Fruit fly (Drosophila melanogaster): ENCODE measurements around the gene atk.

The atk gene

DNA sequence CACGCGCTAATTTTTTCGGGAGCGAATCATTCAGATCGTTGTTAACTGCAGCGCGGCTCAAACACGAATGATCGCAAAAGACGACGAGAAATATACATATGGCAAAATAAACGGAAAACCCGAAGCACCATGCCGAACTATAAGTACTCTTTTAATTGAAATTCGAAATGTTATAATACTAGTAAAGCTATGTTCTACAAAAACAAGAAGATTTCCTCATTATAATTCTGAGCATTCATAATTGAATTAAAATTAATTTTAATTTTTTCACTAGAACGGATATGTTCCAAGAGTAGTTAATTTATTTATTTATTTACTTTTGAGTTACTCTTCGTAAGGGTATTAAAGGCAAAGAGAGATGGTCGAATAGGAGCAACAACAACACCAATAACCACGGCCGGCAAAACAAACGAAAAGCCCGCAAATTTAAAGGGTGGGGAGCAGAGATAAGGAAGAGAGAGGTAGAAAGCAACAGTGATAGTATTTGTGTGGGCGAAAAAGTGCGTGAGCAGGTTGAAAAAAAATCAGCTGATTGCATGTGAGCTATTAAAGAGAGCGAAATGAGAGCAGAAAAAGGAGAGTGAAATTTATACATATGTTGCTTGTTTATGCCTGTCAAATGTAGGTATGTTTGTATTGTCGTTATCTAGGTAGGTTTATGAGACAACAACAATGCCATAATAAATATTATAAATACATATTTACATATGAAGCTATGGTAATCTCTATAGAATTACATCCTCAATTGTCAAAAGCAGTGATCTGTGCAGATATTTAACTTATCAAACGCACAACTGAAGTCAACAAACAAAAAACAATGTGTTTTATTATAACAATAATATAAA, 29.0 kb upstream of the atk start:
- TF ChIP-seq CTCF (optimal IDR thresholded peaks at IDR 0.05) (no peak), CG8478 (optimal IDR thresholded peaks at IDR 0.05) (no peak)

DNA sequence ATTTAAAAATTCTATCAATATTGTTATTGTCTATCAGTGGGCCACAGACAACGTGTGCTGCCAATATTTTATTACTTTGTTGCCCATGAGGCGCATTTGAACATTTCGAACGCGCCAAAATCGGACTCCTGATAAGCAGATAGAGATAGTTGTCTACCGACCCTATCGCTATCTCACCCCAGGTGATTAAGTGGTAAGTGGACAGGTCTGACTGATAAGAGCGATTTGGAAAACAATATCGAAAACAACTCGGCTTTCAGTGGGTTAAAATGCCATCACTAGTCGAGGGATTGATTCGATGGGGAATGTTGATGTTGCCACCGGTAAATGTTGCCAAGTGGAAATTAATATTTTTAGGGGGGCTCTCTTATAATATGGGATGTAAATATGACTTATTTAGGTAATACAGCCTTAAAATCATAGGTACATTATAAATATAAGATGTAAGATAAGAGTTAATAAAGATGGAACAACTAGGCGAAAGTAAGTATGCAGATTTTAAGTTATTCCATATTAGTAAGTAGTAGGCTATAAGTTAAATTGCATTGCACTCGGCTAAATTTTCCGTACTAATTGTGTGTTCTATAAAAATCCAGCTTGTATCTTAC, 27.0 kb upstream of the atk start, which contains the start of gene ND-39:
Gene ND-39, plus strand, starts transcription at position 558 of the 608 bp plus-strand sequence.
- TF ChIP-seq CTCF (optimal IDR thresholded peaks at IDR 0.05) (no peak), CG8478 (optimal IDR thresholded peaks at IDR 0.05) (no peak)

DNA sequence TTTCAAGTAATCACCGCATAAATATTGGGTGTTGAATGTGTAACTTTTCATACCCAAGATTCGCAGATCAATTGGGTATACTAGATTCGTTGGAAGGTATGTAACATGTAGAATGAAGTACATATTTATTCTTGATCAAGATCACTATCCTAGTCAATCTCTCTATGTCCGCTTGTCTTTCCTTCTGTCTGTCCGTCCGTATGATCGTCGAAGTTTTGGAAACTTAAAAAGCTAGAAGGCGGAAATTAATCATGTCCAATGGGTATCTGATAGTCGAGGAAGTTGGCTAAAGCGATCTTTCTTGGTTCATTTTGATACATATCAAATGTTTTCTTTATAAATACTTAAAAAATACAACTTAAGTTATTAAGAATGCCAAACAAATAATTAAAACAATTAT, 23.0 kb upstream of the atk start:
- TF ChIP-seq CTCF (optimal IDR thresholded peaks at IDR 0.05) (no peak), CG8478 (optimal IDR thresholded peaks at IDR 0.05) (no peak)

- TF ChIP-seq CTCF (optimal IDR thresholded peaks at IDR 0.05) (no peak), CG8478 (optimal IDR thresholded peaks at IDR 0.05) (no peak)
Measured at dm6 chr3L:20474789-20475208, 10.1 kb upstream of the atk start.

dm6 chr3L:20474197-20474788, 9.6 kb upstream of the atk start, which contains the start of gene isoQC:
Gene isoQC (plus strand): TSS chr3L:20474466.
- no peak for TF ChIP-seq CTCF (optimal IDR thresholded peaks at IDR 0.05)
- no peak for TF ChIP-seq CG8478 (optimal IDR thresholded peaks at IDR 0.05)

DNA sequence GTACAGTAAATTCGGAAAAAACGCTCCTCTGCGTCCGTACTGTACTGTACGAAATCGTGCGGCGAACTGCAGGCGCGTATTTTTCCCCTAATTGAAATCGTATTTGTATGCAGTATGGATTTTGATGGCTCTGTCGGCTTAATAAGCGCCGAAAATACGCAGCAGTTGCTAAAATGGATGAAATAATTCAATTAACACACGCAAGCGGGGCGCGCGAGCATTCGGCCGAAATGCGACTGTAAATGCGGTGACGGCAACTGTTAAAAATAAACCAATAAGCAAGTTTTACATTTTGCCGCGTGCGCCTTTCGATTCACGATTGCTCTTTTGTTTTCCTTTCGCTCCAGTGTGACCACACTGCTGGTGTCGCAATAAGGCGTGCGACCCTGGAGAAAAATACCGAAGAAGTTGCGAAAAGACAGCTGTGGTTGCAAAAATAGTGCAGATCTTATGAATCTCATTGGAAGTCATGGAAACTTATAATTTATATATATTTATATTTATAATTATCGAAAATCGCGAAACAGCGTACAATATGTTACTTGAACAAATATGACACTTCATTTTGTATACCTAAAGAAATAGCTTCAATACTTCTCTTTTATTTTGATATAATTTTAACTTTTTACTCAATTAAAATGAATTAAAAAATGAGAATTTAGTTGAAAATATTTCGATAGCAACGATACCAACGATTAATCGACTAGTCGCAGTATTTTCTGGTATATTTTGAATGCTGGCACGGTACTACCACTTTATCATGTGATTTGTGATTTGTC, 8.5 kb upstream of the atk start, which contains the start of the genes CG32428 and CG5969:
Gene CG32428, minus strand, starts transcription at position 703 of the 779 bp plus-strand sequence.
Gene CG5969, plus strand, starts transcription at position 763 of the 779 bp plus-strand sequence.
- no peak for TF ChIP-seq CTCF (optimal IDR thresholded peaks at IDR 0.05)
- no peak for TF ChIP-seq CG8478 (optimal IDR thresholded peaks at IDR 0.05)

dm6 chr3L:20472607-20473006, 7.9 kb upstream of the atk start:
- no peak for TF ChIP-seq CTCF (optimal IDR thresholded peaks at IDR 0.05)
- TF ChIP-seq CG8478 (optimal IDR thresholded peaks at IDR 0.05), result no peak

DNA sequence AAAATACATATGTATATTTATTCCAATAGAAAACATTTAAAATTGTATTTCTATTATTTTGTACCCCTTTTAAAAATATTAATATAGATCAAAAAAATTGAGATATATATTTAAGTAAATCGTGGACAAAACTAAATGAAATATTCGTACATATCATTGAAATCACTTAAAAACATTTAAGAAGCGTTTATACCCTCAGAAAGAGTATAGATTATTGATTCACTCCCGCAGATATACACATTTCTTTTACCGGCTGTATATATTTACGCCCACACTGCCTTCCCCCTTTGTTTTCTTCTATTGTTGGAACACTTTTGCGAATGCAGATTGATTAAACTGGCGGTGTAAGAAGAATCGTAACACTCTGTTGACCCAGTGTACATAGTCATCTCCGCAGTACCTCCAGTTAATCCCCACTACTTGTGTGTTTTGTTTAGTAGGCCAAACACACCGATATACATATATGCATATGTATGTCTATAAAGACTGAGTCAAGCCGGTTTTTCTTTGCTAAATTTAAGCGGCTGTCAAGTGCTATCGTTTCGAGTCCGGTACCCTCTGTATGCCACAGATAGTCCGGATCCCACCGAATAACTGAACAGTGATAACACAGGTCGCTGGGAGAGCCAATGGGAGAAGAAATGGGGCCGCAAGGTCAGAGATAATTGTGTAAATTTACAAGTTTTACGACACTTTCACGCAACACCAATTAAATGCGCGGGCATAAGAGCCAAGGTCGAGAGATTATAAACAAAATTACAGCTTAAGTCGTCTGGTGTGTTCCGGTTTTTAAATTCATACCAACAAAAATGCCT, 7.0 kb upstream of the atk start:
- TF ChIP-seq CTCF (optimal IDR thresholded peaks at IDR 0.05) (no peak), CG8478 (optimal IDR thresholded peaks at IDR 0.05) (no peak)

- TF ChIP-seq CTCF (optimal IDR thresholded peaks at IDR 0.05), result no peak
- TF ChIP-seq CG8478 (optimal IDR thresholded peaks at IDR 0.05), result no peak
Measured at dm6 chr3L:20470991-20471498, 6.4 kb upstream of the atk start.

dm6 chr3L:20467433-20467832, 2.8 kb upstream of the atk start:
- TF ChIP-seq CG8478 (optimal IDR thresholded peaks at IDR 0.05) (no peak), CTCF (optimal IDR thresholded peaks at IDR 0.05) (no peak)

DNA sequence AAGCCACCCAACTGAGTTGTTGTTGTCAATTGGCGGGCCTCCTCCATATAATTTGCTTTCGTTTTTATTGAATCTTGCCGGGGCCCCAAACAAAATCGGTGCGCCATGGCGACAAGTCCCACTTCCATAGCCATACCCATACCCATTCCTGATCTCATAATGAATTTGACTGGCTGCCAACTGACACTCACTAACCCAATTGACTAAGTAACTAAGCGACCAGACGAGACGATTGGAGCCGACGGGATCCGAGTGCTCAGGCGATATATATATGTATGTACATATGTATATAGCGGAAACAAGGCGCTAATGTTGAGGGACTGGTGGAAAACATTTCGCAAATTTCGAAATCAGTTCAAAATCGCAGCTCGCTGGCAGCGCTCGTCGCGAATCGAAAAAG, 1.9 kb upstream of the atk start, which contains the start of gene Tdh:
Gene Tdh, plus strand, starts transcription at position 346 of the 400 bp plus-strand sequence.
- TF ChIP-seq CTCF (optimal IDR thresholded peaks at IDR 0.05), result no peak
- no peak for TF ChIP-seq CG8478 (optimal IDR thresholded peaks at IDR 0.05)

DNA sequence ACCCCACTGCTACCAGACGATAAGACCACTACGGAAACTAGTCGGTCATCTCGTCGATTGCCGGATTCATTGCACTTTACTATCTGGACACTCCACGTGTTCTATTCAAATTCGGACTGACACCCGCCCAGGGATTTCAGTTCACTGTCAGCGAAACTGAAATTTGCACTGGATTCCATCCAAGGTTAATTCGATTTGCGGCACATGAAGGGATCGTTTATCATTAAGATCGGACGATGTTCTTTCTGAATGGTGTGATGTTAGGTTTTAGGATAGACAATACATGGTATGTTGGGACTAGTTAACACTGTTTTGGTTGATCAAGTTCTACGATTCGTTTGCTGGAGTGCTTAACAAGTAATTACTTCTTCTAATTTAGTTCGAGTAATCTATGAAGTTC, 1.3 kb upstream of the atk start, which contains the start of gene CG42764:
Gene CG42764, minus strand, starts transcription at position 101 of the 400 bp plus-strand sequence.
- no peak for TF ChIP-seq CTCF (optimal IDR thresholded peaks at IDR 0.05)
- TF ChIP-seq CG8478 (optimal IDR thresholded peaks at IDR 0.05), result no peak

dm6 chr3L:20462391-20462790, 2.3 kb downstream of the atk start:
- TF ChIP-seq CTCF (optimal IDR thresholded peaks at IDR 0.05) (no peak), CG8478 (optimal IDR thresholded peaks at IDR 0.05) (no peak)

dm6 chr3L:20460383-20460782, 4.3 kb downstream of the atk start, which contains the start of gene mag:
Gene mag (plus strand): TSS chr3L:20460683.
- TF ChIP-seq CTCF (optimal IDR thresholded peaks at IDR 0.05) (no peak), CG8478 (optimal IDR thresholded peaks at IDR 0.05) (no peak)

Measured in S2 (cell line).